Worm (Caenorhabditis elegans) whole organism, L2 larva: ENCODE results near the gene skr-6.

Experiments
- R02D3.7 ChIP-seq: fragments of 150-350 bp; optimal IDR thresholded peaks from 2 replicates; lab custom pipeline; 2014; ENCODE audit warnings: missing biosample characterization, missing genetic modification characterization
- alr-1 ChIP-seq: fragments of 150-350 bp; optimal IDR thresholded peaks from 2 replicates; lab custom pipeline; 2014; ENCODE audit warnings: missing biosample characterization, missing genetic modification characterization
- egl-27 ChIP-seq: sonication (generic microtip); optimal IDR thresholded peaks from 3 replicates; lab custom pipeline; 2017; ENCODE audit warnings: missing biosample characterization, missing genetic modification reagents, missing genetic modification characterization
- elt-3 ChIP-seq: sonication (generic microtip); optimal IDR thresholded peaks from 2 replicates; lab custom pipeline; 2017; ENCODE audit warnings: missing biosample characterization, missing genetic modification characterization
- lin-13 ChIP-seq: fragments of 150-350 bp; optimal IDR thresholded peaks from 2 replicates; lab custom pipeline; 2014; ENCODE audit warnings: missing biosample characterization, missing genetic modification reagents, missing genetic modification characterization
- snpc-4 ChIP-seq: fragments of 150-350 bp; optimal IDR thresholded peaks from 2 replicates; lab custom pipeline; 2014; ENCODE audit warnings: missing biosample characterization, missing genetic modification characterization

DNA sequence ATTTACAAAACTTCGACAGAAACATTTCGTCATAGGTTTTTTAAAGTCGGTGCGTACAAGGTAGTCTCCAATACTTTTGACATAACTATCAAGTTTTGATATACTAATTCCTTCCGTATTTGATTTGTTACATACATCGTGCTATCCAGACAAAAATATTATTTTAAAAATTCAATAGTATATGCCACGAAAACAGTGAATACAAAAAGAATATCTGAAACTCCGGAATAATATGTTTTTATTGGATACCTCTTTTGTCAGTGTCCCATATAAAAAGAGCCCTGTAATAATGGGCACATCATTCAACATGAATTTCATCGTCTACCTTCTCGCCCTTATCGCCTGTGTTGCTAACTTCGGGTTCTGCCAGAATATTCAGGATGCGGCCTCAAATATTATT, 22.5 kb upstream of the skr-6 start, which contains the start of gene Y51A2A.12:
- TF ChIP-seq alr-1 (tag; lab: Kevin White, UChicago) (no peak), lin-13 (GFP tag; lab: Kevin White, UChicago) (no peak), snpc-4 (tag; lab: Kevin White, UChicago) (no peak), egl-27 (no peak), elt-3 (tag; lab: Kevin White, UChicago) (no peak), R02D3.7 (no peak)
